Worm (Caenorhabditis elegans): ENCODE measurements around the gene Y94H6A.5.

ce11 chrIV:2642673-2643072 is 61.1 kb downstream of the Y94H6A.5 start, which contains the start of gene ric-8:
- no peak for TF ChIP-seq dpl-1 (GFP tag; optimal IDR thresholded peaks at IDR 0.05)
- TF ChIP-seq lin-39 (tag; optimal IDR thresholded peaks at IDR 0.05), result no peak
- no peak for TF ChIP-seq hlh-30 (tag; optimal IDR thresholded peaks at IDR 0.05; ENCODE audit: insufficient read depth)

Measured in whole organism, L4 larva.